Worm (Caenorhabditis elegans): ENCODE data around the gene C33H5.16.

Gene C33H5.16

ce11 chrIV:7754114-7754513 is 49.0 kb downstream of the C33H5.16 start:
- TF ChIP-seq ceh-16 (tag; optimal IDR thresholded peaks at IDR 0.05) (no peak), mab-5 (tag; optimal IDR thresholded peaks at IDR 0.05) (no peak), mbf-1 (tag; optimal IDR thresholded peaks at IDR 0.05) (no peak), dmd-4 (tag; optimal IDR thresholded peaks at IDR 0.05) (no peak), zag-1 (tag; optimal IDR thresholded peaks at IDR 0.05) (no peak)

ce11 chrIV:7753108-7753507 is 50.0 kb downstream of the C33H5.16 start, which contains the start of gene col-14:
Gene col-14, plus strand, starts transcription at chrIV:7753408.
- TF ChIP-seq sma-3 (GFP tag; optimal IDR thresholded peaks at IDR 0.05), result no peak
